Fruit fly (Drosophila melanogaster) whole organism, embryonic: ENCODE results near the gene CG4133.
A peak's percentile ranks its signal among the peaks of the same experiment; 100 is the strongest.

Experiments used
- CG10366 ChIP-seq: fragments of 200-800 bp; sonication (Bioruptor generic); IDR thresholded peaks from 2 replicates; pipeline ENCODE4 v1.3.6; 2022; ENCODE audit warnings: missing biosample characterization, missing genetic modification characterization
- CG11398 ChIP-seq: fragments of 200-800 bp; sonication (Bioruptor generic); optimal IDR thresholded peaks from 2 replicates; lab custom pipeline; 2016; ENCODE audit warnings: missing biosample characterization, missing genetic modification characterization
- CG1233 ChIP-seq: fragments of 200-800 bp; sonication (Bioruptor generic); optimal IDR thresholded peaks from 4 replicates; lab custom pipeline; 2018; ENCODE audit warnings: missing biosample characterization, mild to moderate bottlenecking, missing genetic modification characterization
- CG13424 ChIP-seq: fragments of 200-800 bp; sonication (Bioruptor generic); optimal IDR thresholded peaks from 2 replicates; lab custom pipeline; 2019; ENCODE audit warnings: missing biosample characterization, mild to moderate bottlenecking, missing genetic modification characterization, moderate library complexity
- CG14050 ChIP-seq: fragments of 200-800 bp; sonication (Bioruptor generic); IDR thresholded peaks from 3 replicates; pipeline ENCODE4 v1.3.6; 2022; ENCODE audit warnings: missing biosample characterization, missing genetic modification characterization
- CG15011 ChIP-seq: fragments of 200-800 bp; sonication (Bioruptor generic); optimal IDR thresholded peaks from 3 replicates; lab custom pipeline; 2018; ENCODE audit warnings: missing biosample characterization, mild to moderate bottlenecking, missing genetic modification characterization
- CG15514 ChIP-seq: fragments of 200-800 bp; sonication (Bioruptor generic); optimal IDR thresholded peaks from 3 replicates; lab custom pipeline; 2017; ENCODE audit warnings: missing biosample characterization, missing genetic modification characterization, mild to moderate bottlenecking, moderate library complexity, missing genetic modification reagents
- CG15601 ChIP-seq: fragments of 200-800 bp; sonication (Bioruptor generic); optimal IDR thresholded peaks from 3 replicates; lab custom pipeline; 2019; ENCODE audit warnings: missing biosample characterization, mild to moderate bottlenecking, missing genetic modification characterization, moderate library complexity
- CG16813 ChIP-seq: fragments of 200-800 bp; sonication (Bioruptor generic); IDR thresholded peaks from 3 replicates; pipeline ENCODE4 v1.3.6; 2022; ENCODE audit warnings: missing biosample characterization, missing genetic modification characterization; ENCODE audit not compliant: partially characterized antibody
- CG17328 ChIP-seq: fragments of 200-800 bp; sonication (Bioruptor generic); IDR thresholded peaks from 2 replicates; pipeline ENCODE4 v1.3.6; 2022; ENCODE audit warnings: missing biosample characterization, missing genetic modification characterization
- CG18599 ChIP-seq: fragments of 200-800 bp; sonication (Bioruptor generic); optimal IDR thresholded peaks from 3 replicates; lab custom pipeline; 2017; ENCODE audit warnings: missing biosample characterization, missing genetic modification characterization, mild to moderate bottlenecking, moderate library complexity, missing genetic modification reagents
- CG2129 ChIP-seq: fragments of 200-800 bp; sonication (Bioruptor generic); IDR thresholded peaks from 2 replicates; pipeline ENCODE4 v1.3.6; 2022; ENCODE audit warnings: missing biosample characterization, missing genetic modification characterization; ENCODE audit not compliant: partially characterized antibody
- CG2678 ChIP-seq: fragments of 200-800 bp; sonication (Bioruptor generic); optimal IDR thresholded peaks from 3 replicates; lab custom pipeline; 2019; ENCODE audit warnings: missing biosample characterization, mild to moderate bottlenecking, missing genetic modification characterization, moderate library complexity
- CG30020 ChIP-seq: fragments of 200-800 bp; optimal IDR thresholded peaks from 2 replicates; lab custom pipeline; 2019; ENCODE audit warnings: missing biosample characterization, mild to moderate bottlenecking, missing genetic modification characterization, moderate library complexity
- CG30403 ChIP-seq: fragments of 200-800 bp; sonication (Bioruptor generic); optimal IDR thresholded peaks from 3 replicates; lab custom pipeline; 2016; ENCODE audit warnings: missing biosample characterization, missing genetic modification characterization
- CG33557 ChIP-seq: fragments of 200-800 bp; sonication (Bioruptor generic); optimal IDR thresholded peaks from 2 replicates; lab custom pipeline; 2019; ENCODE audit warnings: missing biosample characterization, mild to moderate bottlenecking, missing genetic modification characterization, moderate library complexity
- CG34376 ChIP-seq: fragments of 200-800 bp; sonication (Bioruptor generic); optimal IDR thresholded peaks from 2 replicates; lab custom pipeline; 2018; ENCODE audit warnings: missing biosample characterization, mild to moderate bottlenecking, missing genetic modification characterization
- CG4328 ChIP-seq: fragments of 200-800 bp; sonication (Bioruptor generic); optimal IDR thresholded peaks from 3 replicates; lab custom pipeline; 2017; ENCODE audit warnings: missing biosample characterization, missing genetic modification reagents, missing genetic modification characterization
- CG4360 ChIP-seq: fragments of 200-800 bp; sonication (Bioruptor generic); IDR thresholded peaks from 2 replicates; pipeline ENCODE4 v1.3.6; 2022; ENCODE audit warnings: missing biosample characterization, missing genetic modification characterization
- CG4424 ChIP-seq: fragments of 200-800 bp; sonication (Bioruptor generic); optimal IDR thresholded peaks from 3 replicates; lab custom pipeline; 2016; ENCODE audit warnings: missing biosample characterization, missing genetic modification characterization
- CG8765 ChIP-seq: fragments of 200-800 bp; sonication (Bioruptor generic); IDR thresholded peaks from 2 replicates; pipeline ENCODE4 v1.3.6; 2022; ENCODE audit warnings: missing biosample characterization, missing genetic modification characterization
- CG8924 ChIP-seq: fragments of 200-800 bp; optimal IDR thresholded peaks from 3 replicates; lab custom pipeline; 2019; ENCODE audit warnings: missing biosample characterization, mild to moderate bottlenecking, missing genetic modification characterization, moderate library complexity
- CG9727 ChIP-seq: fragments of 200-800 bp; sonication (Bioruptor generic); optimal IDR thresholded peaks from 3 replicates; lab custom pipeline; 2017; ENCODE audit warnings: missing biosample characterization, mild to moderate bottlenecking, missing genetic modification characterization
- CHES-1-like ChIP-seq: fragments of 200-800 bp; sonication (Bioruptor generic); optimal IDR thresholded peaks from 2 replicates; lab custom pipeline; 2016; ENCODE audit warnings: missing biosample characterization, missing genetic modification characterization
- HLH54F ChIP-seq: fragments of 200-800 bp; sonication (Bioruptor generic); optimal IDR thresholded peaks from 3 replicates; lab custom pipeline; 2016; ENCODE audit warnings: missing biosample characterization, missing genetic modification characterization
- Hr3 ChIP-seq: fragments of 200-800 bp; sonication (Bioruptor generic); optimal IDR thresholded peaks from 3 replicates; lab custom pipeline; 2016; ENCODE audit warnings: missing biosample characterization, missing genetic modification characterization
- MTF-1 ChIP-seq: fragments of 200-800 bp; sonication (Bioruptor generic); optimal IDR thresholded peaks from 2 replicates; lab custom pipeline; 2018; ENCODE audit warnings: missing biosample characterization, mild to moderate bottlenecking, missing genetic modification characterization, borderline replicate concordance
- Max ChIP-seq: fragments of 200-800 bp; sonication (Bioruptor generic); optimal IDR thresholded peaks from 2 replicates; lab custom pipeline; 2016; ENCODE audit warnings: missing biosample characterization, mild to moderate bottlenecking, missing genetic modification characterization
- NfI ChIP-seq: fragments of 200-800 bp; sonication (Bioruptor generic); optimal IDR thresholded peaks from 3 replicates; lab custom pipeline; 2018; ENCODE audit warnings: missing biosample characterization, mild to moderate bottlenecking, missing genetic modification characterization, moderate library complexity
- Poxn ChIP-seq: fragments of 200-800 bp; sonication (Bioruptor generic); IDR thresholded peaks from 2 replicates; pipeline ENCODE4 v1.3.6; 2022; ENCODE audit warnings: missing biosample characterization, missing genetic modification characterization
- Usf ChIP-seq: fragments of 200-800 bp; sonication (Bioruptor generic); optimal IDR thresholded peaks from 2 replicates; lab custom pipeline; 2017; ENCODE audit warnings: missing genotype, missing biosample characterization, missing genetic modification characterization
- Xrp1 ChIP-seq: fragments of 200-800 bp; sonication (Bioruptor generic); IDR thresholded peaks from 2 replicates; pipeline ENCODE4 v1.3.6; 2022; ENCODE audit warnings: missing biosample characterization, missing genetic modification characterization
- YL-1 ChIP-seq: fragments of 200-800 bp; sonication (Bioruptor generic); optimal IDR thresholded peaks from 3 replicates; lab custom pipeline; 2017; ENCODE audit warnings: missing biosample characterization, mild to moderate bottlenecking, missing genetic modification characterization
- bab2 ChIP-seq: fragments of 200-800 bp; sonication (Bioruptor generic); optimal IDR thresholded peaks from 2 replicates; lab custom pipeline; 2016; ENCODE audit warnings: missing biosample characterization, missing genetic modification characterization
- bbx ChIP-seq: fragments of 200-800 bp; sonication (Bioruptor generic); IDR thresholded peaks from 2 replicates; pipeline ENCODE4 v1.3.6; 2022; ENCODE audit warnings: missing biosample characterization, missing genetic modification characterization; ENCODE audit not compliant: partially characterized antibody
- bsh ChIP-seq, 2 experiments: fragments of 200-800 bp; sonication (Bioruptor generic); optimal IDR thresholded peaks; 2 replicates each; lab custom pipeline; 2017 to 2018; ENCODE audit warnings: mild to moderate bottlenecking in 2 of 2, missing biosample characterization in 2 of 2, missing genetic modification characterization in 2 of 2, moderate library complexity in 1 of 2
- caup ChIP-seq: fragments of 200-800 bp; sonication (Bioruptor generic); optimal IDR thresholded peaks from 3 replicates; lab custom pipeline; 2017; ENCODE audit warnings: missing biosample characterization, mild to moderate bottlenecking, missing genetic modification characterization, moderate library complexity; ENCODE audit not compliant: severe bottlenecking
- crol ChIP-seq: fragments of 200-800 bp; sonication (Bioruptor generic); IDR thresholded peaks from 2 replicates; pipeline ENCODE4 v1.3.6; 2022; ENCODE audit warnings: missing biosample characterization, missing genetic modification characterization
- dmrt11E ChIP-seq: fragments of 200-800 bp; sonication (Bioruptor generic); optimal IDR thresholded peaks from 3 replicates; lab custom pipeline; 2018; ENCODE audit warnings: missing biosample characterization, mild to moderate bottlenecking, missing genetic modification characterization, moderate library complexity
- en ChIP-seq: fragments of 200-800 bp; sonication (Bioruptor generic); optimal IDR thresholded peaks from 2 replicates; lab custom pipeline; 2016; ENCODE audit warnings: missing biosample characterization, missing genetic modification characterization
- exex ChIP-seq: fragments of 200-800 bp; sonication (Bioruptor generic); optimal IDR thresholded peaks from 4 replicates; lab custom pipeline; 2018; ENCODE audit warnings: missing biosample characterization, mild to moderate bottlenecking, missing genetic modification characterization, moderate library complexity
- her ChIP-seq: fragments of 200-800 bp; sonication (Bioruptor generic); optimal IDR thresholded peaks from 2 replicates; lab custom pipeline; 2016; ENCODE audit warnings: missing biosample characterization, missing genetic modification characterization
- inv ChIP-seq: fragments of 200-800 bp; sonication (Bioruptor generic); IDR thresholded peaks from 2 replicates; pipeline ENCODE4 v1.3.6; 2022; ENCODE audit warnings: missing biosample characterization, missing genetic modification characterization; ENCODE audit not compliant: partially characterized antibody
- jing ChIP-seq: fragments of 200-800 bp; sonication (Bioruptor generic); optimal IDR thresholded peaks from 2 replicates; lab custom pipeline; 2018; ENCODE audit warnings: missing biosample characterization, mild to moderate bottlenecking, missing genetic modification characterization
- prd ChIP-seq, 3 experiments: fragments of >200 bp in 2 of 3; fragments of 200-800 bp in 1 of 3; sonication (Bioruptor generic) in 1 of 3; optimal IDR thresholded peaks in 2 of 3; IDR thresholded peaks in 1 of 3; 2 replicates in 2 of 3; 3 replicates in 1 of 3; pipeline versions ENCODE4 v1.3.6 to Lab custom; 2017 to 2022; ENCODE audit warnings: missing biosample characterization in 1 of 3, missing genetic modification characterization in 1 of 3
- sens ChIP-seq: fragments of 200-800 bp; sonication (Bioruptor generic); peaks from one replicate; lab custom pipeline; 2016; ENCODE audit warnings: missing biosample characterization, missing genetic modification characterization
- sisA ChIP-seq: fragments of 200-800 bp; sonication (Bioruptor generic); IDR thresholded peaks from 2 replicates; pipeline ENCODE4 v1.3.6; 2022; ENCODE audit warnings: missing biosample characterization, missing genetic modification characterization
- sug ChIP-seq: fragments of 200-800 bp; optimal IDR thresholded peaks from 2 replicates; lab custom pipeline; 2019; ENCODE audit warnings: missing biosample characterization, mild to moderate bottlenecking, missing genetic modification characterization, moderate library complexity
- unpg ChIP-seq: fragments of 200-800 bp; sonication (Bioruptor generic); optimal IDR thresholded peaks from 3 replicates; lab custom pipeline; 2018; ENCODE audit warnings: missing biosample characterization, mild to moderate bottlenecking, missing genetic modification characterization, moderate library complexity
- vfl ChIP-seq: fragments of 200-800 bp; sonication (Bioruptor generic); optimal IDR thresholded peaks from 2 replicates; lab custom pipeline; 2016; ENCODE audit warnings: missing biosample characterization, missing genetic modification characterization

The CG4133 gene

dm6 chr2L:425491-425890 is 29.8 kb upstream of the CG4133 start (continued):
- TF ChIP-seq YL-1 (GFP tag; lab: Kevin White, UChicago) (no peak), vfl (GFP tag; lab: Kevin White, UChicago) (no peak), Xrp1 (GFP tag; lab: Robert Waterston, UW) (no peak), CG4360 (no peak), CG4328 (GFP tag; lab: Kevin White, UChicago) (no peak), bbx (GFP tag; lab: Robert Waterston, UW) (no peak), CG8924 (tag; lab: Kevin White, UChicago) (no peak), NfI (GFP tag; lab: Kevin White, UChicago) (no peak), CG15011 (no peak), CG1233 (GFP tag; lab: Kevin White, UChicago) (no peak), unpg (GFP tag; lab: Kevin White, UChicago) (peak; percentile 3), caup (GFP tag; lab: Kevin White, UChicago) (peak; percentile 15), CG8765 (no peak), inv (GFP tag; lab: Robert Waterston, UW) (no peak), en (no peak), crol (GFP tag; lab: Robert Waterston, UW) (no peak), sisA (GFP tag; lab: Robert Waterston, UW) (no peak), CG14050 (GFP tag; lab: Robert Waterston, UW) (no peak), MTF-1 (GFP tag; lab: Kevin White, UChicago) (peak; percentile 19), CG18599 (peak; percentile 30), CG15601 (tag; lab: Kevin White, UChicago) (peak; percentile 12), bsh (GFP tag; optimal IDR thresholded peaks at IDR 0.05; lab: Kevin White, UChicago) (peak in 1 of 2 experiments; percentile 29), Max (GFP tag; lab: Kevin White, UChicago) (no peak), CG34376 (GFP tag; lab: Kevin White, UChicago) (no peak), bab2 (no peak), CG10366 (GFP tag; lab: Robert Waterston, UW) (no peak), sug (no peak), CG17328 (GFP tag; lab: Robert Waterston, UW) (no peak), dmrt11E (tag; lab: Kevin White, UChicago) (no peak), HLH54F (no peak), CG30020 (tag; lab: Kevin White, UChicago) (no peak), prd (optimal IDR thresholded peaks at IDR 0.05; lab: Kevin White, UChicago) (no peak), prd (GFP tag; IDR thresholded peaks at IDR 0.05; lab: Robert Waterston, UW) (no peak), Poxn (no peak), CG11398 (GFP tag; lab: Kevin White, UChicago) (no peak), sens (peak; percentile 34), jing (GFP tag; lab: Kevin White, UChicago) (no peak), CG33557 (GFP tag; lab: Kevin White, UChicago) (no peak), Usf (GFP tag; lab: Kevin White, UChicago) (no peak), CG30403 (GFP tag; lab: Kevin White, UChicago) (no peak), CG15514 (GFP tag; lab: Kevin White, UChicago) (peak; percentile 39), CG2129 (GFP tag; lab: Robert Waterston, UW) (no peak), Hr3 (GFP tag; lab: Kevin White, UChicago) (no peak), CG16813 (GFP tag; lab: Robert Waterston, UW) (no peak), CG13424 (tag; lab: Kevin White, UChicago) (no peak), her (no peak), CG9727 (GFP tag; lab: Kevin White, UChicago) (no peak), CG2678 (peak; percentile 43), CG4424 (GFP tag; lab: Kevin White, UChicago) (no peak), exex (tag; lab: Kevin White, UChicago) (peak; percentile 1), CHES-1-like (GFP tag; lab: Kevin White, UChicago) (no peak)
